Worm (Caenorhabditis elegans) whole organism, early embryonic: ENCODE results near the gene Y11D7A.8.

Experiments
- F13C5.2 ChIP-seq: sonication (generic microtip); optimal IDR thresholded peaks from 2 replicates; lab custom pipeline; 2017; ENCODE audit warnings: mild to moderate bottlenecking, missing genetic modification characterization, inconsistent platforms, missing compliant biosample characterization
- hmbx-1 ChIP-seq: sonication (generic microtip); optimal IDR thresholded peaks from 2 replicates; lab custom pipeline; 2016; ENCODE audit warnings: mild to moderate bottlenecking, missing genetic modification characterization, missing compliant biosample characterization
- hmg-4 ChIP-seq: fragments of 200-800 bp; sonication (Bioruptor generic); optimal IDR thresholded peaks from 2 replicates; lab custom pipeline; 2018; ENCODE audit warnings: mild to moderate bottlenecking, missing genetic modification characterization, missing compliant biosample characterization
- sea-1 ChIP-seq: fragments of 200-800 bp; sonication (Bioruptor generic); conservative IDR thresholded peaks from 2 replicates; pipeline ENCODE4 v1.3.6; 2022; ENCODE audit warnings: missing genetic modification characterization, missing compliant biosample characterization
- tra-4 ChIP-seq: sonication (generic microtip); optimal IDR thresholded peaks from 2 replicates; lab custom pipeline; 2017; ENCODE audit warnings: missing genetic modification characterization, missing compliant biosample characterization

ce11 chrIV:9262295-9262694 lies 11.1 kb downstream of the Y11D7A.8 start:
- no peak for TF ChIP-seq hmbx-1 (tag; lab: Kevin White, UChicago)
- TF ChIP-seq hmg-4: no peak
- no peak for TF ChIP-seq tra-4 (tag; lab: Kevin White, UChicago)
- TF ChIP-seq F13C5.2 (tag; lab: Kevin White, UChicago): no peak
- TF ChIP-seq sea-1: no peak
